Fruit fly (Drosophila melanogaster): ENCODE measurements around the gene eIF3e.

The eIF3e gene

DNA sequence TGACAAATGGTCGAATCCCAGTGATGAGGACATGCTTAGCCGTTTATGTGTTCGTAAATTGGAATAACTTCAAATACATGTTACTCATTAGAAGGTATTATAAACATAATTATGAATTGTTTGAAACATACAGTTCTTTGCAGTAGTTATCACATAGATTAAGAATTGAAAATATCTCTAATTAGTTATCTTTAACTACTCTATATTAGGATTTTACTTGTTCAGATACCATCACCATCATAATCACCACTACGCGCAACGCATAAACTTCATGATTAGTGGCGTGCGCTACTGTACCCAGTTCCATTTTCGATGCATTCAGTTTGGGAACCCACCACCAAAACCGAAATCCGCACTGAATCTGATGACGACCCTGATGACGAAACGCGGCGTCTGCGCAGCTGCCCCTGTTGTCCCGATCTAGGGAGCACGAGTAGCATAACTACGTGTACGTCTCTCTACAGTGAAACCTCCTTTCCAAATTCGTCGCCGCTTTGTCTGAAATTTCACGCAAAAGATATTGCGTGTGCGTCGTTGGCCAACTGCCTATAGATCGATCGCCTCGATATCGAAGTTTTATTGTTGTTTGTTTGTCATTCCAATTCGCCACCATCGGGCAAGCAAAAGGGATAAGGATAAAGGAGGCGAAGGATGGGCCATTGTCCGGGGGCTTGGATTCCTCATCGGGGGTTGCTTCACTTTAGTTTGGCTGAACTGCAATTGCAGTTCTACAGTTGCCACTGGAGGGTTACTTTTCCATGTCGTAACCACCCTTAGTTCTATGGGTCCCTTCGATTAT, 42.6 kb downstream of the eIF3e start:
- TF ChIP-seq sage (GFP tag; optimal IDR thresholded peaks at IDR 0.05) (no peak), br (GFP tag; optimal IDR thresholded peaks at IDR 0.05) (no peak), Vsx2 (GFP tag; optimal IDR thresholded peaks at IDR 0.05; ENCODE audit: partially characterized antibody) (no peak), Sp1 (GFP tag; optimal IDR thresholded peaks at IDR 0.05) (no peak), foxo (GFP tag; optimal IDR thresholded peaks at IDR 0.05) (no peak), OdsH (GFP tag; optimal IDR thresholded peaks at IDR 0.05) (no peak), jim (GFP tag; optimal IDR thresholded peaks at IDR 0.05) (no peak), GATAd (GFP tag; optimal IDR thresholded peaks at IDR 0.05) (no peak), Dif (GFP tag; optimal IDR thresholded peaks at IDR 0.05; ENCODE audit: partially characterized antibody) (no peak), Hr78 (GFP tag; optimal IDR thresholded peaks at IDR 0.05) (no peak), fru (GFP tag; optimal IDR thresholded peaks at IDR 0.05) (no peak), Jra (GFP tag; optimal IDR thresholded peaks at IDR 0.05) (no peak)

DNA sequence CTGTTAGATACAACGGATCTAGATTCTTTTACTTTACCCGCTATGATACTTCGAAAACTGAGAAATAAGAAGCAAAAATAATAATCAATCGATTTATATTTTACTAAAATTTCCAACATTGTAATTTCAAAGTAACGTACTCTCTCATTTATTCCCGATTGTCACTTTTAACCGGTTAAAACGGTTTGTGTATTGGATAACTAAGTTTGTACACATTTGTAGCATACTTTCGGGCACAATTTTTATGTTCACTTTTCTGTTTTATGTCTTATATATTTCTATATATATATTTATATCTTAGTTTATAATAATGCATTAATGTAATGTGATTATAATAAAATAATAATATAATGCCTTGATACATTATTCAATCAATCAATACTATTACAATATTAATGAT, 45.1 kb downstream of the eIF3e start:
- TF ChIP-seq fru (GFP tag; optimal IDR thresholded peaks at IDR 0.05) (no peak), Myc (optimal IDR thresholded peaks at IDR 0.05) (peak; percentile 57), ey (GFP tag; optimal IDR thresholded peaks at IDR 0.05) (no peak), Mio (GFP tag; optimal IDR thresholded peaks at IDR 0.05) (no peak)

Measured in whole organism, wandering third instar larva.